Worm (Caenorhabditis elegans) whole organism, L3 larva: ENCODE measurements around the gene F20D12.7.

Source experiments
- ZK546.5 ChIP-seq: sonication (generic microtip); optimal IDR thresholded peaks from 2 replicates; lab custom pipeline; 2017; ENCODE audit warnings: missing biosample characterization, missing genetic modification characterization
- ama-1 ChIP-seq: fragments of 150-350 bp; optimal IDR thresholded peaks from 2 replicates; lab custom pipeline; 2018
- egl-27 ChIP-seq: sonication (generic microtip); optimal IDR thresholded peaks from 4 replicates; lab custom pipeline; 2017; ENCODE audit warnings: missing biosample characterization, missing genetic modification reagents, missing genetic modification characterization
- jun-1 ChIP-seq: fragments of 150-350 bp; optimal IDR thresholded peaks from 2 replicates; lab custom pipeline; 2014; ENCODE audit warnings: missing biosample characterization, missing genetic modification reagents, missing genetic modification characterization
- nhr-237 ChIP-seq: fragments of 150-350 bp; optimal IDR thresholded peaks from 2 replicates; lab custom pipeline; 2014; ENCODE audit warnings: missing biosample characterization, missing genetic modification characterization
- nhr-28 ChIP-seq: fragments of 150-350 bp; optimal IDR thresholded peaks from 2 replicates; lab custom pipeline; 2014; ENCODE audit warnings: missing biosample characterization, missing genetic modification characterization
- nhr-76 ChIP-seq: fragments of 150-350 bp; sonication (generic microtip); optimal IDR thresholded peaks from 5 replicates; lab custom pipeline; 2014; ENCODE audit warnings: missing biosample characterization, missing genetic modification characterization
- nhr-77 ChIP-seq: fragments of 150-350 bp; optimal IDR thresholded peaks from 2 replicates; lab custom pipeline; 2014; ENCODE audit warnings: missing biosample characterization, missing genetic modification characterization
- skn-1 ChIP-seq: fragments of 150-350 bp; optimal IDR thresholded peaks from 2 replicates; lab custom pipeline; 2014; ENCODE audit warnings: missing biosample characterization, missing genetic modification characterization
- unc-62 ChIP-seq: fragments of 150-350 bp; sonication (generic microtip); optimal IDR thresholded peaks from 4 replicates; lab custom pipeline; 2014; ENCODE audit warnings: missing biosample characterization, missing genetic modification reagents, missing genetic modification characterization

DNA sequence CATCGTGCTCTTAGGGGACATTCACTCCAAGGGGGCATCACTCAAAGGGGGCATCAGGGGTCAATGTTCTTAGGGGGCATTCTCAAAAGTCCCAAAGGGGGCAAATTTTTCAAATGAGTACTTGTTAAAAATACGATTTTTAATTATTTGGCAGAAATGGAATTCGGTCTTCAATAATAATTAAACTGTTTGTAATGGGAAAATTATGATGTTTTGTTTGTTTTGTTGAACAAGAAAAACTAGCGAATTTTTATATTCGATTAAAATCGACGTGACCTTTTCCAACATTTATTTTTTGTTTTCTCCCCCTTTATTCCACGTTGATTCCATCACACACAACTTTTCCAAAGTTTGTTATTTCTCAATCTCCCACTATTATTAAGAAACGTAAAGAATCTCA, 28.3 kb upstream of the F20D12.7 start, which contains the start of gene F57H12.5:
- no peak for TF ChIP-seq nhr-237 (tag; lab: Kevin White, UChicago)
- TF ChIP-seq skn-1 (tag; lab: Kevin White, UChicago), result no peak
- no peak for TF ChIP-seq unc-62 (GFP tag; lab: Kevin White, UChicago)
- no peak for TF ChIP-seq ZK546.5 (tag; lab: Kevin White, UChicago)
- no peak for TF ChIP-seq nhr-77
- TF ChIP-seq jun-1 (tag; lab: Kevin White, UChicago), result no peak
- TF ChIP-seq egl-27 (tag; lab: Kevin White, UChicago), result no peak
- TF ChIP-seq ama-1 (lab: Kevin White, UChicago), result no peak
- no peak for TF ChIP-seq nhr-76
- TF ChIP-seq nhr-28 (tag; lab: Kevin White, UChicago), result no peak
